Worm (Caenorhabditis elegans): ENCODE data around the gene B0280.11.

The B0280.11 gene

ce11 chrIII:7101814-7102477 is 36.1 kb downstream of the B0280.11 start:
- TF ChIP-seq unc-39 (tag; optimal IDR thresholded peaks at IDR 0.05) (no peak), ham-2 (GFP tag; optimal IDR thresholded peaks at IDR 0.05) (no peak), ces-1 (GFP tag; optimal IDR thresholded peaks at IDR 0.05) (no peak), ceh-83 (GFP tag; optimal IDR thresholded peaks at IDR 0.05) (no peak), mls-2 (tag; optimal IDR thresholded peaks at IDR 0.05) (no peak), blmp-1 (tag; optimal IDR thresholded peaks at IDR 0.05) (no peak), mep-1 (tag; optimal IDR thresholded peaks at IDR 0.05) (no peak), bed-3 (GFP tag; optimal IDR thresholded peaks at IDR 0.05) (no peak), unc-62 (GFP tag; optimal IDR thresholded peaks at IDR 0.05) (no peak)

DNA sequence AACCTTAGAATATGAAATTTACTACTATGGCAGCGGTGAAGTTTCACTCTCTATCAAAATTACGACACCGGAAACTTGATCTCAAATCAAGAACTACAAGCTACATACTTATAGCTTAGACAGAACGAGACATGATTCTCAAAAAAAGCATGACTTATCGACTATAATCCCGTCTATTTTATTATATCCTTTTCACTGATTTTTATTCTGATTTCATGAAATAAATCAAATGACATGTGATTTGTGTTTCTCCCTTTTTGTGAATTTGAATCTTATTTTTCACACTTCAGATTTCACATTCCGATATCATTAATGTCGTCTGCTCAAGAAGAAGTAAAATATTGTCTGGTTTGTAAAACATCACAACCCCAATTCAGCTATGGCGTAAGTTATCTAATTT is 38.1 kb downstream of the B0280.11 start, which contains the start of gene ZK418.11:
ZK418.11 (plus strand) TSS at position 289 of the 400 bp plus-strand sequence.
- TF ChIP-seq lin-13 (tag; optimal IDR thresholded peaks at IDR 0.05) (no peak), blmp-1 (tag; optimal IDR thresholded peaks at IDR 0.05) (no peak), zip-8 (tag; optimal IDR thresholded peaks at IDR 0.05) (no peak), ces-1 (GFP tag; optimal IDR thresholded peaks at IDR 0.05) (no peak), nhr-28 (tag; optimal IDR thresholded peaks at IDR 0.05) (no peak), tbx-8 (GFP tag; optimal IDR thresholded peaks at IDR 0.05) (no peak), nhr-2 (tag; optimal IDR thresholded peaks at IDR 0.05) (no peak), lin-32 (GFP tag; optimal IDR thresholded peaks at IDR 0.05) (no peak), unc-39 (tag; optimal IDR thresholded peaks at IDR 0.05) (no peak), elt-1 (tag; optimal IDR thresholded peaks at IDR 0.05; ENCODE audit: borderline replicate concordance, insufficient read depth) (no peak), pha-4 (tag; optimal IDR thresholded peaks at IDR 0.05) (no peak), snpc-4 (tag; optimal IDR thresholded peaks at IDR 0.05) (no peak), ceh-83 (GFP tag; optimal IDR thresholded peaks at IDR 0.05) (no peak), hlh-1 (tag; optimal IDR thresholded peaks at IDR 0.05) (no peak), mab-5 (tag; optimal IDR thresholded peaks at IDR 0.05) (no peak), unc-120 (tag; optimal IDR thresholded peaks at IDR 0.05; ENCODE audit: poor library complexity, severe bottlenecking) (no peak), ceh-39 (tag; optimal IDR thresholded peaks at IDR 0.05) (no peak), mls-2 (tag; optimal IDR thresholded peaks at IDR 0.05) (no peak)

DNA sequence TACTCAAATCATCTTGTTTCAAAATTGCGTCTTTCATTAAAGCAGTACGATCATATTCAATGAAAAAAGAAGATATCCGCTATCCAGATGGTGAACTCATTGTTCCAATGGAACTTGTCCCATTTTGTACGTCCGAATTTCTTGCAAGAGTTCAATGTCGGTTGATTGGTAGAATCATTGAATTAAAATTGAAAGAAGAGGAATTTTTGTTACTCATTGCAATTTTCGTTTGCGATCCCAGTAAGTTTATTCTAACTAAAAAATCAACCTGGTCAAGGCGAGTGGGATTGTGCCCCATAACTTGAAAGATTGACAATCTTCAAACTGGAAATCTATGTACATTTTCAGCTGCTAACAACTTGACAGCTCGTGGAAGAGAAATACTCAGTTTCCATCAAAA is 41.6 kb downstream of the B0280.11 start:
- TF ChIP-seq flh-1 (GFP tag; optimal IDR thresholded peaks at IDR 0.05) = no peak
- TF ChIP-seq ceh-83 (GFP tag; optimal IDR thresholded peaks at IDR 0.05) = no peak
- TF ChIP-seq zip-8 (tag; optimal IDR thresholded peaks at IDR 0.05) = no peak
- TF ChIP-seq tbx-8 (GFP tag; optimal IDR thresholded peaks at IDR 0.05) = no peak
- no peak for TF ChIP-seq unc-120 (tag; optimal IDR thresholded peaks at IDR 0.05; ENCODE audit: poor library complexity, severe bottlenecking)
- no peak for TF ChIP-seq pha-4 (tag; optimal IDR thresholded peaks at IDR 0.05)
- no peak for TF ChIP-seq nhr-237 (tag; optimal IDR thresholded peaks at IDR 0.05)
- TF ChIP-seq ztf-11 (tag; optimal IDR thresholded peaks at IDR 0.05) = no peak
- TF ChIP-seq snpc-4 (tag; optimal IDR thresholded peaks at IDR 0.05) = no peak
- no peak for TF ChIP-seq hlh-1 (tag; optimal IDR thresholded peaks at IDR 0.05)
- no peak for TF ChIP-seq nhr-2 (tag; optimal IDR thresholded peaks at IDR 0.05)
- no peak for TF ChIP-seq M03D4.4 (tag; optimal IDR thresholded peaks at IDR 0.05)
- no peak for TF ChIP-seq ham-2 (GFP tag; optimal IDR thresholded peaks at IDR 0.05)
- no peak for TF ChIP-seq nhr-28 (tag; optimal IDR thresholded peaks at IDR 0.05)
- TF ChIP-seq mep-1 (tag; optimal IDR thresholded peaks at IDR 0.05) = no peak

DNA sequence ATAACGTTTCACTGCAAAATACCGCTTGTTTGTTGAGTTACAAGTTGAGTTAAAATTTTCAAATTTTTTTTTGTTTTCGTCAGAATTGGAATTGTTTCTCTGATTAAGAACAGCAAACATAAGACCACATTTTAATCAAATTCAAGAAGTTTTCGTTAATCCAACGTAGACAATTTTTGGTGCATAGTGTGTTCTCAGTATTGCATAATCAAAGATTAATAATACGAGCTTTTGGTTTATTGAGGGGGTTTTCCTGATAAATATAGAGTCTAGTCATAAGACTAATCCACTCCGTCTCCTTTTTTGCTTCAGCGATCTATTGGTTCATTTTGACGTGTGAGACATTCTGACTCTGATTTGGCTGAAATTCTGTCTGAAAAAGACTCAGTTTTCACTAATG is 42.9 kb downstream of the B0280.11 start, which contains the start of gene nhr-9:
nhr-9 (plus strand) TSS at position 307 of the 400 bp plus-strand sequence.
- no peak for TF ChIP-seq sptf-1 (tag; optimal IDR thresholded peaks at IDR 0.05)
- TF ChIP-seq mls-2 (tag; optimal IDR thresholded peaks at IDR 0.05) = no peak
- TF ChIP-seq hlh-1 (tag; optimal IDR thresholded peaks at IDR 0.05) = no peak
- no peak for TF ChIP-seq ceh-43 (GFP tag; optimal IDR thresholded peaks at IDR 0.05)
- no peak for TF ChIP-seq ham-2 (GFP tag; optimal IDR thresholded peaks at IDR 0.05)
- no peak for TF ChIP-seq zip-8 (tag; optimal IDR thresholded peaks at IDR 0.05)
- no peak for TF ChIP-seq M03D4.4 (tag; optimal IDR thresholded peaks at IDR 0.05)
- no peak for TF ChIP-seq ceh-39 (tag; optimal IDR thresholded peaks at IDR 0.05)
- no peak for TF ChIP-seq elt-1 (tag; optimal IDR thresholded peaks at IDR 0.05; ENCODE audit: borderline replicate concordance, insufficient read depth)
- TF ChIP-seq nhr-76 (tag; optimal IDR thresholded peaks at IDR 0.05) = no peak
- no peak for TF ChIP-seq unc-120 (tag; optimal IDR thresholded peaks at IDR 0.05; ENCODE audit: poor library complexity, severe bottlenecking)
- no peak for TF ChIP-seq snpc-4 (tag; optimal IDR thresholded peaks at IDR 0.05)

DNA sequence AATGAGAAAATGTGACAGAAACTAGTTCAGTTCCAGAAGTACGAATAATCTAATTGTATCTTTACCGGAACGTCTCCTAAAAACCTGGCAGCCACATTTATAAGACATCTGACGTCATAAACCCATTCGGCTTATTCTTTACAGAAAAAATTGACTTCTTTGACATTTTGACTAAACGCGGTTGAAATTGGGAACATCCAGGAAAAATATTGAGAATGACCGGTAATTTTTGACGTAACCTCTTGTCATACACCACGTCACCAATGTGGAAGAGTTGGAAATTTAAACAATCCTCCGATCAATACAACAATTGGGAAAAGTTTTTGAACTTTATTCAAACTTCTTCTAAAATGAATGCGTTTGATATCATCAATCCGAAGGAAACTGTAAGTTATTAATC is 47.0 kb downstream of the B0280.11 start, which contains the start of gene ZK418.2:
ZK418.2 (plus strand) TSS at position 301 of the 400 bp plus-strand sequence.
- no peak for TF ChIP-seq ztf-11 (tag; optimal IDR thresholded peaks at IDR 0.05)
